Fruit fly (Drosophila melanogaster) whole organism, embryonic: ENCODE data around the gene gpp.

Experiments
- Abd-B ChIP-seq: fragments of 200-800 bp; sonication (Bioruptor generic); optimal IDR thresholded peaks from 2 replicates; lab custom pipeline; 2018; ENCODE audit warnings: missing biosample characterization, mild to moderate bottlenecking, missing genetic modification characterization, moderate library complexity
- CG10267 ChIP-seq: fragments of 200-800 bp; sonication (Bioruptor generic); optimal IDR thresholded peaks from 2 replicates; lab custom pipeline; 2018; ENCODE audit warnings: missing biosample characterization, mild to moderate bottlenecking, missing genetic modification characterization, moderate library complexity
- CG10979 ChIP-seq: fragments of 200-800 bp; sonication (Bioruptor generic); optimal IDR thresholded peaks from 2 replicates; lab custom pipeline; 2018; ENCODE audit warnings: missing biosample characterization, mild to moderate bottlenecking, missing genetic modification characterization, moderate library complexity
- CG11085 ChIP-seq: fragments of 200-800 bp; sonication (Bioruptor generic); IDR thresholded peaks from 2 replicates; pipeline ENCODE4 v1.3.6; 2022; ENCODE audit warnings: missing biosample characterization, missing genetic modification characterization
- CG12155 ChIP-seq: fragments of 200-800 bp; sonication (Bioruptor generic); optimal IDR thresholded peaks from 3 replicates; lab custom pipeline; 2016; ENCODE audit warnings: missing biosample characterization, missing genetic modification characterization
- CG14014 ChIP-seq: fragments of 200-800 bp; sonication (Bioruptor generic); IDR thresholded peaks from 2 replicates; pipeline ENCODE4 v1.3.6; 2022; ENCODE audit warnings: missing biosample characterization, missing genetic modification characterization
- CG14860 ChIP-seq: fragments of 200-800 bp; sonication (Bioruptor generic); IDR thresholded peaks from 3 replicates; pipeline ENCODE4 v1.3.6; 2022; ENCODE audit warnings: missing biosample characterization, missing genetic modification characterization; ENCODE audit not compliant: partially characterized antibody
- CG15073 ChIP-seq: fragments of 200-800 bp; sonication (Bioruptor generic); optimal IDR thresholded peaks from 2 replicates; lab custom pipeline; 2016; ENCODE audit warnings: missing biosample characterization, missing genetic modification characterization
- CG16779 ChIP-seq: fragments of 200-800 bp; sonication (Bioruptor generic); IDR thresholded peaks from 2 replicates; pipeline ENCODE4 v1.3.6; 2022; ENCODE audit warnings: missing biosample characterization, missing genetic modification characterization
- CG17385 ChIP-seq: fragments of 200-800 bp; sonication (Bioruptor generic); optimal IDR thresholded peaks from 3 replicates; lab custom pipeline; 2018; ENCODE audit warnings: missing biosample characterization, mild to moderate bottlenecking, missing genetic modification characterization
- CG17802 ChIP-seq: fragments of 200-800 bp; sonication (Bioruptor generic); optimal IDR thresholded peaks from 2 replicates; lab custom pipeline; 2018; ENCODE audit warnings: missing biosample characterization, mild to moderate bottlenecking, missing genetic modification characterization, moderate library complexity
- CG17829 ChIP-seq: fragments of 200-800 bp; optimal IDR thresholded peaks from 2 replicates; lab custom pipeline; 2019; ENCODE audit warnings: missing biosample characterization, mild to moderate bottlenecking, missing genetic modification characterization, moderate library complexity
- CG18599 ChIP-seq: fragments of 200-800 bp; sonication (Bioruptor generic); optimal IDR thresholded peaks from 3 replicates; lab custom pipeline; 2017; ENCODE audit warnings: missing biosample characterization, missing genetic modification characterization, mild to moderate bottlenecking, moderate library complexity, missing genetic modification reagents
- CG18619 ChIP-seq: fragments of 200-800 bp; sonication (Bioruptor generic); optimal IDR thresholded peaks from 3 replicates; lab custom pipeline; 2017; ENCODE audit warnings: missing biosample characterization, mild to moderate bottlenecking, missing genetic modification characterization
- CG33557 ChIP-seq: fragments of 200-800 bp; sonication (Bioruptor generic); optimal IDR thresholded peaks from 2 replicates; lab custom pipeline; 2019; ENCODE audit warnings: missing biosample characterization, mild to moderate bottlenecking, missing genetic modification characterization, moderate library complexity
- CG34422 ChIP-seq: fragments of 200-800 bp; sonication (Bioruptor generic); IDR thresholded peaks from 3 replicates; pipeline ENCODE4 v1.3.6; 2022; ENCODE audit warnings: missing biosample characterization, missing genetic modification characterization
- CG4282 ChIP-seq: fragments of 200-800 bp; sonication (Bioruptor generic); optimal IDR thresholded peaks from 2 replicates; lab custom pipeline; 2016; ENCODE audit warnings: missing biosample characterization, missing genetic modification characterization
- CG4617 ChIP-seq: fragments of 200-800 bp; sonication (Bioruptor generic); optimal IDR thresholded peaks from 3 replicates; lab custom pipeline; 2016; ENCODE audit warnings: missing biosample characterization, missing genetic modification characterization, borderline replicate concordance
- CG5245 ChIP-seq: fragments of 200-800 bp; sonication (Bioruptor generic); optimal IDR thresholded peaks from 3 replicates; lab custom pipeline; 2016; ENCODE audit warnings: missing biosample characterization, missing genetic modification characterization
- CG7839 ChIP-seq: fragments of 200-800 bp; sonication (Bioruptor generic); optimal IDR thresholded peaks from 3 replicates; lab custom pipeline; 2018; ENCODE audit warnings: missing biosample characterization, mild to moderate bottlenecking, missing genetic modification characterization, moderate library complexity
- CG8290 ChIP-seq, 3 experiments: fragments of 200-800 bp; sonication (Bioruptor generic); optimal IDR thresholded peaks; 2 replicates each; lab custom pipeline; 2016 to 2019; ENCODE audit warnings: missing biosample characterization in 3 of 3, missing genetic modification characterization in 3 of 3, mild to moderate bottlenecking in 2 of 3, moderate library complexity in 1 of 3
- Dip3 ChIP-seq: fragments of 200-800 bp; sonication (Bioruptor generic); optimal IDR thresholded peaks from 3 replicates; lab custom pipeline; 2016; ENCODE audit warnings: missing biosample characterization, missing genetic modification characterization
- Dll ChIP-seq: fragments of 200-800 bp; sonication (Bioruptor generic); IDR thresholded peaks from 4 replicates; pipeline ENCODE4 v1.3.6; 2022; ENCODE audit warnings: missing biosample characterization, missing genetic modification characterization; ENCODE audit not compliant: partially characterized antibody
- Doc2 ChIP-seq: fragments of 200-800 bp; sonication (Bioruptor generic); IDR thresholded peaks from 2 replicates; pipeline ENCODE4 v1.3.6; 2022; ENCODE audit warnings: missing biosample characterization, missing genetic modification characterization
- Dp ChIP-seq: fragments of 200-800 bp; sonication (Bioruptor generic); optimal IDR thresholded peaks from 2 replicates; lab custom pipeline; 2018; ENCODE audit warnings: missing biosample characterization, mild to moderate bottlenecking, missing genetic modification characterization, moderate library complexity
- Drgx ChIP-seq: fragments of 200-800 bp; sonication (Bioruptor generic); IDR thresholded peaks from 2 replicates; pipeline ENCODE4 v1.3.6; 2022; ENCODE audit warnings: missing biosample characterization, missing genetic modification characterization
- Fer3 ChIP-seq: fragments of 200-800 bp; sonication (Bioruptor generic); optimal IDR thresholded peaks from 2 replicates; lab custom pipeline; 2018; ENCODE audit warnings: missing biosample characterization, mild to moderate bottlenecking, missing genetic modification characterization, moderate library complexity
- Gug ChIP-seq: fragments of 200-800 bp; sonication (Bioruptor generic); IDR thresholded peaks from 4 replicates; pipeline ENCODE4 v1.3.6; 2022; ENCODE audit warnings: missing biosample characterization, missing genetic modification characterization
- HLH4C ChIP-seq: fragments of 200-800 bp; sonication (Bioruptor generic); IDR thresholded peaks from 3 replicates; pipeline ENCODE4 v1.3.6; 2022; ENCODE audit warnings: missing biosample characterization, missing genetic modification characterization; ENCODE audit not compliant: partially characterized antibody
- Hand ChIP-seq: fragments of 200-800 bp; sonication (Bioruptor generic); optimal IDR thresholded peaks from 2 replicates; lab custom pipeline; 2017; ENCODE audit warnings: mild to moderate bottlenecking, missing biosample characterization, missing genetic modification reagents, missing genetic modification characterization
- Hr51 ChIP-seq, 2 experiments: fragments of 200-800 bp; sonication (Bioruptor generic); optimal IDR thresholded peaks; 2 replicates in 1 of 2; 3 replicates in 1 of 2; lab custom pipeline; 2016 to 2018; ENCODE audit warnings: missing biosample characterization in 2 of 2, missing genetic modification characterization in 2 of 2, mild to moderate bottlenecking in 1 of 2, moderate library complexity in 1 of 2
- Mes4 ChIP-seq: fragments of 200-800 bp; sonication (Bioruptor generic); optimal IDR thresholded peaks from 2 replicates; lab custom pipeline; 2016; ENCODE audit warnings: missing biosample characterization, missing genetic modification characterization
- Nf-YC ChIP-seq: fragments of 200-800 bp; optimal IDR thresholded peaks from 3 replicates; lab custom pipeline; 2019; ENCODE audit warnings: missing biosample characterization, mild to moderate bottlenecking, missing genetic modification characterization, moderate library complexity
- Spps ChIP-seq: fragments of 200-800 bp; sonication (Bioruptor generic); optimal IDR thresholded peaks from 2 replicates; lab custom pipeline; 2018; ENCODE audit warnings: missing biosample characterization, mild to moderate bottlenecking, missing genetic modification characterization
- Vsx1 ChIP-seq: fragments of 200-800 bp; sonication (Bioruptor generic); optimal IDR thresholded peaks from 2 replicates; lab custom pipeline; 2017; ENCODE audit warnings: missing biosample characterization, mild to moderate bottlenecking, missing genetic modification characterization, missing genetic modification reagents
- bcd ChIP-seq: fragments of 200-800 bp; sonication (Bioruptor generic); optimal IDR thresholded peaks from 2 replicates; lab custom pipeline; 2017; ENCODE audit warnings: missing biosample characterization, mild to moderate bottlenecking, missing genetic modification characterization
- ci ChIP-seq: fragments of 200-800 bp; sonication (Bioruptor generic); IDR thresholded peaks from 3 replicates; pipeline ENCODE4 v1.3.6; 2022; ENCODE audit warnings: missing biosample characterization, missing genetic modification characterization
- grau ChIP-seq: fragments of 200-800 bp; optimal IDR thresholded peaks from 3 replicates; lab custom pipeline; 2019; ENCODE audit warnings: missing biosample characterization, mild to moderate bottlenecking, missing genetic modification characterization, moderate library complexity
- hb ChIP-seq: fragments of 200-800 bp; sonication (Bioruptor generic); IDR thresholded peaks from 3 replicates; pipeline ENCODE4 v1.3.6; 2022; ENCODE audit warnings: missing biosample characterization, missing genetic modification characterization; ENCODE audit not compliant: partially characterized antibody
- kay ChIP-seq: fragments of 200-800 bp; sonication (Bioruptor generic); optimal IDR thresholded peaks from 2 replicates; lab custom pipeline; 2016; ENCODE audit warnings: missing biosample characterization, missing genetic modification characterization
- maf-S ChIP-seq: fragments of 200-800 bp; sonication (Bioruptor generic); optimal IDR thresholded peaks from 2 replicates; lab custom pipeline; 2016; ENCODE audit warnings: missing biosample characterization, missing genetic modification characterization
- mirr ChIP-seq: fragments of 200-800 bp; sonication (Bioruptor generic); optimal IDR thresholded peaks from 3 replicates; lab custom pipeline; 2018; ENCODE audit warnings: missing biosample characterization, mild to moderate bottlenecking, missing genetic modification characterization
- nerfin-1 ChIP-seq: fragments of 200-800 bp; sonication (Bioruptor generic); optimal IDR thresholded peaks from 3 replicates; lab custom pipeline; 2019; ENCODE audit warnings: missing biosample characterization, mild to moderate bottlenecking, missing genetic modification characterization, moderate library complexity
- pzg ChIP-seq: fragments of 200-800 bp; sonication (Bioruptor generic); optimal IDR thresholded peaks from 3 replicates; lab custom pipeline; 2018; ENCODE audit warnings: missing biosample characterization, mild to moderate bottlenecking, missing genetic modification characterization, moderate library complexity
- row ChIP-seq: fragments of 200-800 bp; sonication (Bioruptor generic); IDR thresholded peaks from 3 replicates; pipeline ENCODE4 v1.3.6; 2022; ENCODE audit warnings: missing biosample characterization, missing genetic modification characterization
- slou ChIP-seq: fragments of 200-800 bp; sonication (Bioruptor generic); optimal IDR thresholded peaks from 3 replicates; lab custom pipeline; 2016; ENCODE audit warnings: missing biosample characterization, missing genetic modification characterization
- tll ChIP-seq, 2 experiments: fragments of 200-800 bp in 1 of 2; fragments of >200 bp in 1 of 2; sonication (Bioruptor generic) in 1 of 2; optimal IDR thresholded peaks; 2 replicates each; lab custom pipeline; 2017 to 2019; ENCODE audit warnings: missing biosample characterization in 2 of 2, missing genetic modification characterization in 2 of 2, mild to moderate bottlenecking in 1 of 2, moderate library complexity in 1 of 2

Gene gpp

DNA sequence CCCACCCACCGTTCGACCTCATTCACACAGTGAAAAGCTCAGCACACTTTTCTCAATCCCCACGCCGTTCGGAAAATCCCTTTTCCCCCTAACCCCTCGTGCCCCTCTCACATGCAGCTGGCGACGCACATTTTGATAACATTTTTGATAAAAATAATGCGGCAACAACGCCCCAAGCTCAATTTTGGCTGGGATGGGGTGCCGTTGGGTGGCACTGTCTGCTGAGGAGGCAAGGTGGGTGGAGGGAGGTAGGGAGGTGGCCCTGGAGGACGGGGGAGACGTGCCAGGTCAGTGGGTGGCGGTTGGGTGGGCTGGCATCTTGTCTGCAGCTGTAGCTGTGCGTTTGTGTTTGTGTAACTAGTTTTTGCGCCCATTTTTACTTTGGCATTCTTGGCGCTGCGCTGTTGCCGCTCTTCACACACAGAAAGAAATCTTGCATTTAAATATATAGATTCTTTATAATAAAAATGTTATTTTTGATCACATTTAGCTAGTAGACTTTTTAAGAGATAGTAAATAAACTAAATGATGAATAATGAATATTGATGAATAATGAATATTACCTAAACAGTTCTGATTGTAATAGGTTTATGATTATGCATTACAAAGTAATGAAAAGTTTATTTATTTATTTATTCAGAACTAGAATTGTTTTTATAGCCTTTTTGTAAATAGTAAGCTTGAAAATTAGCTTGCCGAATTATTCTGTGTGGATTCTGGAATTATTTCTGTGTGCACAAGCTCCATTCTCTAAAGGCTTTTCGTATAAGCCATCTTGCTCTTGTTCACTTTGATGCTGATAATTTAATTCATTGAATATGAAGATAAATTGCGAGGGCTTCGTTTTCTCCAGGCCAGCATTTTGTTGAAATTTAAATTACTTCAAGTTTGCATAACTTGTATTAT, 8.0 kb downstream of the gpp start (continued):
- TF ChIP-seq tll (GFP tag; optimal IDR thresholded peaks at IDR 0.05; lab: Kevin White, UChicago) = no peak
- no peak for TF ChIP-seq CG17829
- peak; percentile 41; the same call in 1 of the 3 replicates for TF ChIP-seq row
- peak; percentile 21 for TF ChIP-seq bcd (GFP tag; lab: Kevin White, UChicago)
- TF ChIP-seq CG11085 (GFP tag; lab: Robert Waterston, UW) = no peak
- TF ChIP-seq CG10979 = peak; percentile 30
- TF ChIP-seq HLH4C (GFP tag; lab: Robert Waterston, UW) = no peak
- TF ChIP-seq CG14860 (GFP tag; lab: Robert Waterston, UW) = no peak
- TF ChIP-seq Mes4 (GFP tag; lab: Kevin White, UChicago) = no peak
- TF ChIP-seq hb (GFP tag; lab: Robert Waterston, UW) = no peak
- peak; percentile 55 for TF ChIP-seq CG17385
- TF ChIP-seq Nf-YC (tag; lab: Kevin White, UChicago) = no peak
- TF ChIP-seq kay (GFP tag; lab: Kevin White, UChicago) = no peak
- peak; percentile 69 for TF ChIP-seq mirr (GFP tag; lab: Kevin White, UChicago)
- TF ChIP-seq CG18599 (GFP tag; lab: Kevin White, UChicago) = peak; percentile 28
- TF ChIP-seq Hr51 (GFP tag; optimal IDR thresholded peaks at IDR 0.05; lab: Kevin White, UChicago) = peak in 1 of 2 experiments; percentile 62
- no peak for TF ChIP-seq pzg
- peak; percentile 27 for TF ChIP-seq slou
- no peak for TF ChIP-seq CG4617 (GFP tag; lab: Kevin White, UChicago)
- TF ChIP-seq CG10267 (tag; lab: Kevin White, UChicago) = peak; percentile 10
- peak; percentile 53 for TF ChIP-seq grau (tag; lab: Kevin White, UChicago)
- TF ChIP-seq ci = peak; percentile 76
- TF ChIP-seq Drgx = no peak; the same call in 1 of the 2 replicates
- no peak for TF ChIP-seq CG4282
- TF ChIP-seq CG5245 (GFP tag; lab: Kevin White, UChicago) = no peak
- TF ChIP-seq CG14014 (GFP tag; lab: Robert Waterston, UW) = no peak
- no peak for TF ChIP-seq Abd-B (GFP tag; lab: Kevin White, UChicago)
- TF ChIP-seq Doc2 (GFP tag; lab: Robert Waterston, UW) = no peak
- TF ChIP-seq CG34422 = no peak
- no peak for TF ChIP-seq CG16779
- no peak for TF ChIP-seq Dll (GFP tag; lab: Robert Waterston, UW)
- no peak for TF ChIP-seq Vsx1 (GFP tag; lab: Kevin White, UChicago)
- TF ChIP-seq Spps = no peak
- TF ChIP-seq Gug (GFP tag; lab: Robert Waterston, UW) = no peak
- no peak for TF ChIP-seq nerfin-1 (tag; lab: Kevin White, UChicago)
- TF ChIP-seq CG12155 (GFP tag; lab: Kevin White, UChicago) = peak; percentile 14
- TF ChIP-seq maf-S (GFP tag; lab: Kevin White, UChicago) = no peak
- peak; percentile 67 for TF ChIP-seq CG7839 (tag; lab: Kevin White, UChicago)
- TF ChIP-seq Hand (GFP tag; lab: Kevin White, UChicago) = peak; percentile 25
- no peak for TF ChIP-seq CG8290 (GFP tag; optimal IDR thresholded peaks at IDR 0.05; lab: Kevin White, UChicago)
- peak in 1 of 2 experiments; percentile 28 for TF ChIP-seq CG8290 (tag; optimal IDR thresholded peaks at IDR 0.05; lab: Kevin White, UChicago)
- TF ChIP-seq Fer3 (tag; lab: Kevin White, UChicago) = no peak
- TF ChIP-seq CG33557 (GFP tag; lab: Kevin White, UChicago) = no peak
- no peak for TF ChIP-seq Dip3 (GFP tag; lab: Kevin White, UChicago)
- TF ChIP-seq CG18619 (GFP tag; lab: Kevin White, UChicago) = peak; percentile 18
- TF ChIP-seq Dp = no peak
- no peak for TF ChIP-seq CG17802
- TF ChIP-seq CG15073 = no peak
